Worm (Caenorhabditis elegans) whole organism, late embryonic: Measurements from ENCODE around the gene mxl-2.

Source experiments
- C08G9.2 ChIP-seq: sonication (generic microtip); optimal IDR thresholded peaks from 2 replicates; lab custom pipeline; 2016; ENCODE audit warnings: mild to moderate bottlenecking, missing genetic modification characterization, moderate library complexity, missing compliant biosample characterization
- C38D4.7 ChIP-seq: fragments of 200-800 bp; sonication (Bioruptor generic); optimal IDR thresholded peaks from 2 replicates; lab custom pipeline; 2018; ENCODE audit warnings: mild to moderate bottlenecking, missing genetic modification characterization, moderate library complexity, missing compliant biosample characterization
- K02D7.2 ChIP-seq: sonication (generic microtip); optimal IDR thresholded peaks from 2 replicates; lab custom pipeline; 2017; ENCODE audit warnings: mild to moderate bottlenecking, missing genetic modification characterization, missing compliant biosample characterization
- K09A11.1 ChIP-seq: sonication (generic microtip); optimal IDR thresholded peaks from 2 replicates; lab custom pipeline; 2017; ENCODE audit warnings: antibody characterized with exemption, mild to moderate bottlenecking, missing genetic modification characterization, missing compliant biosample characterization; ENCODE audit not compliant: insufficient read depth
- Y22D7AL.16 ChIP-seq: sonication (generic microtip); optimal IDR thresholded peaks from 2 replicates; lab custom pipeline; 2016; ENCODE audit warnings: missing genetic modification characterization, missing compliant biosample characterization
- ahr-1 ChIP-seq: sonication (generic microtip); optimal IDR thresholded peaks from 2 replicates; lab custom pipeline; 2016; ENCODE audit warnings: missing genetic modification characterization, missing compliant biosample characterization
- ama-1 ChIP-seq: fragments of 150-350 bp; optimal IDR thresholded peaks from 2 replicates; lab custom pipeline; 2014
- ceh-14 ChIP-seq: sonication (generic microtip); optimal IDR thresholded peaks from 2 replicates; lab custom pipeline; 2016; ENCODE audit warnings: missing genotype, missing genetic modification characterization, missing compliant biosample characterization
- ceh-19 ChIP-seq: fragments of 200-800 bp; sonication (Bioruptor generic); optimal IDR thresholded peaks from 2 replicates; lab custom pipeline; 2018; ENCODE audit warnings: mild to moderate bottlenecking, missing genetic modification characterization, missing compliant biosample characterization
- ceh-2 ChIP-seq: sonication (generic microtip); optimal IDR thresholded peaks from 2 replicates; lab custom pipeline; 2016; ENCODE audit warnings: missing genotype, missing genetic modification characterization, missing compliant biosample characterization
- ceh-22 ChIP-seq: sonication (generic microtip); optimal IDR thresholded peaks from 2 replicates; lab custom pipeline; 2017; ENCODE audit warnings: missing biosample characterization, missing genetic modification characterization
- ceh-30 ChIP-seq: fragments of 150-350 bp; optimal IDR thresholded peaks from 2 replicates; lab custom pipeline; 2014; ENCODE audit warnings: missing biosample characterization, missing genetic modification characterization
- ceh-34 ChIP-seq: sonication (generic microtip); optimal IDR thresholded peaks from 2 replicates; lab custom pipeline; 2016; ENCODE audit warnings: mild to moderate bottlenecking, missing genetic modification characterization, missing compliant biosample characterization
- ceh-48 ChIP-seq: sonication (generic microtip); optimal IDR thresholded peaks from 2 replicates; lab custom pipeline; 2016; ENCODE audit warnings: missing genetic modification characterization, inconsistent platforms, missing compliant biosample characterization
- ceh-6 ChIP-seq: fragments of 200-800 bp; sonication (Bioruptor generic); optimal IDR thresholded peaks from 2 replicates; lab custom pipeline; 2018; ENCODE audit warnings: mild to moderate bottlenecking, missing genetic modification characterization, missing compliant biosample characterization
- ceh-9 ChIP-seq: sonication (generic microtip); optimal IDR thresholded peaks from 2 replicates; lab custom pipeline; 2016; ENCODE audit warnings: mild to moderate bottlenecking, missing genetic modification characterization, inconsistent platforms, missing compliant biosample characterization
- dmd-4 ChIP-seq: sonication (generic microtip); optimal IDR thresholded peaks from 2 replicates; lab custom pipeline; 2016; ENCODE audit warnings: borderline replicate concordance, missing genetic modification characterization, missing compliant biosample characterization
- elt-2 ChIP-seq: sonication (generic microtip); optimal IDR thresholded peaks from 2 replicates; lab custom pipeline; 2016; ENCODE audit warnings: missing genetic modification reagents, missing genetic modification characterization, missing compliant biosample characterization
- ets-4 ChIP-seq: sonication (generic microtip); optimal IDR thresholded peaks from 2 replicates; lab custom pipeline; 2016; ENCODE audit warnings: missing genetic modification characterization, missing compliant biosample characterization
- eyg-1 ChIP-seq: sonication (generic microtip); optimal IDR thresholded peaks from 2 replicates; lab custom pipeline; 2016; ENCODE audit warnings: missing genotype, missing genetic modification characterization, missing compliant biosample characterization
- fax-1 ChIP-seq: sonication (generic microtip); optimal IDR thresholded peaks from 2 replicates; lab custom pipeline; 2016; ENCODE audit warnings: missing genotype, missing genetic modification characterization, missing compliant biosample characterization
- fkh-6 ChIP-seq: sonication (generic microtip); optimal IDR thresholded peaks from 2 replicates; lab custom pipeline; 2016; ENCODE audit warnings: missing genetic modification characterization, missing compliant biosample characterization
- gmeb-2 ChIP-seq: sonication (generic microtip); optimal IDR thresholded peaks from 2 replicates; lab custom pipeline; 2016; ENCODE audit warnings: missing genetic modification characterization, inconsistent platforms, missing compliant biosample characterization
- hlh-15 ChIP-seq: sonication (generic microtip); optimal IDR thresholded peaks from 2 replicates; lab custom pipeline; 2016; ENCODE audit warnings: missing genetic modification characterization, missing compliant biosample characterization
- hlh-30 ChIP-seq: sonication (generic microtip); optimal IDR thresholded peaks from 2 replicates; lab custom pipeline; 2017; ENCODE audit warnings: antibody characterized with exemption, missing genetic modification characterization, missing compliant biosample characterization; ENCODE audit not compliant: insufficient read depth
- lin-11 ChIP-seq: fragments of 200-800 bp; sonication (Bioruptor generic); optimal IDR thresholded peaks from 2 replicates; lab custom pipeline; 2018; ENCODE audit warnings: mild to moderate bottlenecking, missing genetic modification characterization, missing compliant biosample characterization
- madf-2 ChIP-seq: sonication (generic microtip); optimal IDR thresholded peaks from 2 replicates; lab custom pipeline; 2017; ENCODE audit warnings: missing genetic modification characterization, missing compliant biosample characterization
- nhr-11 ChIP-seq: fragments of 150-350 bp; optimal IDR thresholded peaks from 2 replicates; lab custom pipeline; 2014; ENCODE audit warnings: missing biosample characterization, missing genetic modification characterization
- odd-2 ChIP-seq: sonication (generic microtip); optimal IDR thresholded peaks from 2 replicates; lab custom pipeline; 2017; ENCODE audit warnings: antibody characterized with exemption, mild to moderate bottlenecking, missing genetic modification characterization, missing compliant biosample characterization
- pag-3 ChIP-seq: sonication (generic microtip); optimal IDR thresholded peaks from 2 replicates; lab custom pipeline; 2016; ENCODE audit warnings: missing compliant biosample characterization, missing genetic modification characterization, borderline replicate concordance
- pat-9 ChIP-seq: fragments of 200-800 bp; sonication (Bioruptor generic); optimal IDR thresholded peaks from 2 replicates; lab custom pipeline; 2018; ENCODE audit warnings: mild to moderate bottlenecking, missing genetic modification characterization, moderate library complexity, missing compliant biosample characterization
- pax-1 ChIP-seq: fragments of 150-350 bp; optimal IDR thresholded peaks from 2 replicates; lab custom pipeline; 2014; ENCODE audit warnings: missing biosample characterization, missing genetic modification characterization
- sdc-2 ChIP-seq: sonication (generic microtip); optimal IDR thresholded peaks from 2 replicates; lab custom pipeline; 2016; ENCODE audit warnings: missing genotype, missing genetic modification characterization, missing compliant biosample characterization
- sox-2 ChIP-seq: fragments of 200-800 bp; sonication (Bioruptor generic); IDR thresholded peaks from 2 replicates; pipeline ENCODE4 v1.3.6; 2022; ENCODE audit warnings: missing genetic modification reagents, missing genetic modification characterization, missing compliant biosample characterization
- sox-4 ChIP-seq: sonication (generic microtip); optimal IDR thresholded peaks from 2 replicates; lab custom pipeline; 2017; ENCODE audit warnings: mild to moderate bottlenecking, missing genetic modification characterization, inconsistent platforms, missing compliant biosample characterization
- tbx-2 ChIP-seq: sonication (generic microtip); optimal IDR thresholded peaks from 2 replicates; lab custom pipeline; 2016; ENCODE audit warnings: missing genetic modification characterization, missing compliant biosample characterization
- tbx-7 ChIP-seq: sonication (generic microtip); optimal IDR thresholded peaks from 2 replicates; lab custom pipeline; 2016; ENCODE audit warnings: missing genotype, missing genetic modification characterization, missing compliant biosample characterization
- unc-42 ChIP-seq: sonication (generic microtip); optimal IDR thresholded peaks from 2 replicates; lab custom pipeline; 2016; ENCODE audit warnings: missing genotype, missing genetic modification characterization, missing compliant biosample characterization
- unc-86 ChIP-seq: sonication (generic microtip); optimal IDR thresholded peaks from 2 replicates; lab custom pipeline; 2016; ENCODE audit warnings: missing genetic modification characterization, missing compliant biosample characterization
- ztf-16 ChIP-seq: sonication (generic microtip); optimal IDR thresholded peaks from 2 replicates; lab custom pipeline; 2017; ENCODE audit warnings: missing genetic modification characterization, missing compliant biosample characterization

mxl-2 gene

ce11 chrIII:187829-188228, at the start of gene mxl-2:
TSS of gene mxl-2 (minus strand) at chrIII:188131.
- TF ChIP-seq pax-1 (tag; lab: Kevin White, UChicago) (no peak), hlh-15 (tag; lab: Kevin White, UChicago) (no peak), ahr-1 (tag; lab: Kevin White, UChicago) (no peak)
- TF ChIP-seq, all 69 proteins: peak for 0

DNA sequence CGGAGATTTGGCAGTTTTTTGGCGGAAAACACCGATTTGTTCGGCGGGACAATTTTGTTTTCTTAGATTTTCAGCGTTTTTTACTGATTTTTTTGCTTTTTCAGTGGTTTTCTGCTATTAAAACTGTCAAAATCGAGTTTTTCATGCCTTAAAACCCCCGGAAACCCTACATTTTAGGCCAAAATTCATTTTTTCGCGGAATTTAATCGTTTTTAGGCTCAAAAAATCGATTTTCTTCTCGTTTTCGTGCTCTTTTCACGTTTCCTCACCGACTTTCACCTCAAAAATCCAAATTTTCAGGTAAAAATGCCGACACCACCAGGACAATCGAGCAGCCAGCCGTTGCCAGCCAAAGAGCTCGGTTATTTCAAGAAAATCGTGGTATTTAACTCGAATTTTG, 47.6 kb upstream of the mxl-2 start, which contains the start of gene hpo-29:
TSS of gene hpo-29 (plus strand) at position 301 of the 400 bp plus-strand sequence.
- no peak for TF ChIP-seq tbx-7
- TF ChIP-seq eyg-1 (tag; lab: Kevin White, UChicago), result no peak
- TF ChIP-seq lin-11 (tag; lab: Kevin White, UChicago), result no peak
- no peak for TF ChIP-seq C08G9.2 (tag; lab: Kevin White, UChicago)
- no peak for TF ChIP-seq fax-1 (tag; lab: Kevin White, UChicago)
- no peak for TF ChIP-seq ceh-9 (tag; lab: Kevin White, UChicago)
- no peak for TF ChIP-seq K02D7.2
- TF ChIP-seq madf-2 (tag; lab: Kevin White, UChicago), result no peak
- TF ChIP-seq ceh-6 (GFP tag; lab: Kevin White, UChicago), result no peak
- no peak for TF ChIP-seq ets-4
- TF ChIP-seq unc-86, result no peak
- TF ChIP-seq ceh-22, result no peak

DNA sequence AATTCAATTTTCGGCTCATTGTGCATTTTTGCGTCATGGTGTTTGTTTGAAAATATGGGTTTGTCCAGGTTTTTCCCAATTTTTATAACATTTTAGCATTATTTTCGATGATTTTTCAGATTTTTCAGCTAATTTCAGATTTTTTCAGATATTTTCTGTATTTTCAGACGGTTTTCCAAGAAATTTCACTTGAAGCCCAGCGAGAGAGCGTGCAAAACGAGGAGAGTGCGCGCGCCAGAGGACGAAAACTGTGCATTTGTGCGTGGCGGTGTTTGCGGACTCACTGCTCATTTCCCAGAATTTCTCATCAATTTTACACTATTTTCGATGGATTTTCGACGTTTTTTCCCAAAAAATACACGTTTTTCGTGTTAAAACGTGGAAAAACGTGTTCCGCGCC, 47.2 kb upstream of the mxl-2 start:
- TF ChIP-seq gmeb-2 (tag; lab: Kevin White, UChicago), result no peak
- TF ChIP-seq odd-2 (tag; lab: Kevin White, UChicago), result no peak
- TF ChIP-seq ceh-9 (tag; lab: Kevin White, UChicago), result no peak
- no peak for TF ChIP-seq ztf-16 (tag; lab: Kevin White, UChicago)
- TF ChIP-seq unc-42 (tag; lab: Kevin White, UChicago), result peak; percentile 42
- TF ChIP-seq ceh-19 (GFP tag; lab: Kevin White, UChicago), result no peak
- peak; percentile 15 for TF ChIP-seq ceh-30 (tag; lab: Kevin White, UChicago)
- no peak for TF ChIP-seq ama-1 (lab: Kevin White, UChicago)
- peak; percentile 38 for TF ChIP-seq pat-9
- peak; percentile 1 for TF ChIP-seq ceh-14
- TF ChIP-seq ceh-2, result no peak
- TF ChIP-seq elt-2 (tag; lab: Kevin White, UChicago), result peak; percentile 32
- no peak for TF ChIP-seq K02D7.2

DNA sequence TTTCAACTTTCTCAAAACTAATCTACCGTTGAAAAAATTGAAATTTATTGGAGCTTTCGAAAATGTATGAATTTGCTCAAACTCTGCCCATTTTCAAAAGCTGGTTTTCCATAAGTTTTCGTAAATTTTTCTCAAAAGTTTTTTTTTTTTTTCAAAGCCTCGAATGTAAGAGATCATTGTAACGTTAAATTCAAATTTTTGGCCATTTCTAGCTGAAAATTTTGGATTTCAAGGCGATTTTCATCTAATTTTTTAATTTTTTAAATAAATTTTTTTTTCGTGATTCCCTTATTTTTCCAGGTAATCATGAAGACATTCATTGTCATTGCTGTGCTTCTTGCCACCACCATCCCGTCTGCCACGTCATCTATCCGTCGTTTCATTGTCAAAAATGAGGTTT, 42.2 kb upstream of the mxl-2 start, which contains the start of gene hpo-38:
TSS of gene hpo-38 (plus strand) at position 301 of the 400 bp plus-strand sequence.
- TF ChIP-seq tbx-7 (no peak), sox-2 (GFP tag; lab: Robert Waterston, UW) (no peak), ceh-34 (tag; lab: Kevin White, UChicago) (no peak), eyg-1 (tag; lab: Kevin White, UChicago) (no peak), lin-11 (tag; lab: Kevin White, UChicago) (no peak), fkh-6 (tag; lab: Kevin White, UChicago) (no peak), ztf-16 (tag; lab: Kevin White, UChicago) (no peak), dmd-4 (tag; lab: Kevin White, UChicago) (no peak), ama-1 (lab: Kevin White, UChicago) (no peak), nhr-11 (tag; lab: Kevin White, UChicago) (no peak)

DNA sequence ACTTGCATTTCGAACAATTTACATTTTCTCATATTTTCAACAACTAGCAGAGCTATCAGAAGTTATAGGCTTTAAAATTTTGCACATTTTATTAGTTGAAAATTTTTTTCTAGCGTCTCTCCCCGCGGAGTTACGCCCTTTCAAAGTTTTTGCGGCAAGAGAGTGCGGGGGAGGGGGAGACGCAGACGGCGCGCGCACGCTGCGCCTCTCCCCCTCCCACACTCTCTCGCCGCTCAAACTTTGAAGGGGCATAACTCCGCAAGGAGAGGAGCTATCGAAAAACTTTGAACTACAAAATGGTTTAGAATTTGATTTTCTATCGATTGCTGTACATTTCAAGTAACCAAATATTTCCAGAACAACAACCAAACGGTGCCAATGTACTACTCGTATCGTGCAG, 39.1 kb upstream of the mxl-2 start:
- TF ChIP-seq sox-2 (GFP tag; lab: Robert Waterston, UW), result no peak
- no peak for TF ChIP-seq odd-2 (tag; lab: Kevin White, UChicago)
- no peak for TF ChIP-seq pag-3 (tag; lab: Kevin White, UChicago)
- no peak for TF ChIP-seq ceh-48 (tag; lab: Kevin White, UChicago)
- no peak for TF ChIP-seq sox-4
- TF ChIP-seq hlh-30 (tag; lab: Kevin White, UChicago), result no peak
- TF ChIP-seq pat-9, result no peak
- no peak for TF ChIP-seq madf-2 (tag; lab: Kevin White, UChicago)
- no peak for TF ChIP-seq C38D4.7
- no peak for TF ChIP-seq sdc-2 (tag; lab: Kevin White, UChicago)
- TF ChIP-seq tbx-2 (tag; lab: Kevin White, UChicago), result no peak
- TF ChIP-seq nhr-11 (tag; lab: Kevin White, UChicago), result no peak
- TF ChIP-seq ceh-9 (tag; lab: Kevin White, UChicago), result no peak
- TF ChIP-seq ceh-22, result no peak
- no peak for TF ChIP-seq Y22D7AL.16 (tag; lab: Kevin White, UChicago)
- no peak for TF ChIP-seq ama-1 (lab: Kevin White, UChicago)
- TF ChIP-seq K09A11.1 (tag; lab: Kevin White, UChicago), result no peak
